Fruit fly (Drosophila melanogaster) whole organism, embryonic: Measurements from ENCODE around the gene Duox.

Experiments used
- Asciz ChIP-seq: fragments of 200-800 bp; sonication (Bioruptor generic); optimal IDR thresholded peaks from 2 replicates; lab custom pipeline; 2017; ENCODE audit warnings: missing biosample characterization, mild to moderate bottlenecking, missing genetic modification characterization, missing genetic modification reagents
- Atf3 ChIP-seq: fragments of 200-800 bp; sonication (Bioruptor generic); optimal IDR thresholded peaks from 3 replicates; lab custom pipeline; 2016; ENCODE audit warnings: missing biosample characterization, missing genetic modification characterization
- B-H1 ChIP-seq: fragments of 200-800 bp; sonication (Bioruptor generic); IDR thresholded peaks from 3 replicates; pipeline ENCODE4 v1.3.6; 2022; ENCODE audit warnings: missing biosample characterization, missing genetic modification characterization
- CG1024 ChIP-seq: fragments of 200-800 bp; sonication (Bioruptor generic); IDR thresholded peaks from 2 replicates; pipeline ENCODE4 v1.3.6; 2022; ENCODE audit warnings: missing biosample characterization, missing genetic modification characterization
- CG11398 ChIP-seq: fragments of 200-800 bp; sonication (Bioruptor generic); optimal IDR thresholded peaks from 2 replicates; lab custom pipeline; 2016; ENCODE audit warnings: missing biosample characterization, missing genetic modification characterization
- CG12942 ChIP-seq: fragments of 200-800 bp; sonication (Bioruptor generic); optimal IDR thresholded peaks from 3 replicates; lab custom pipeline; 2016; ENCODE audit warnings: missing biosample characterization, missing genetic modification characterization
- CG13296 ChIP-seq: fragments of 200-800 bp; sonication (Bioruptor generic); optimal IDR thresholded peaks from 3 replicates; lab custom pipeline; 2018; ENCODE audit warnings: missing biosample characterization, mild to moderate bottlenecking, missing genetic modification characterization
- CG14965 ChIP-seq: fragments of 200-800 bp; sonication (Bioruptor generic); optimal IDR thresholded peaks from 2 replicates; lab custom pipeline; 2016; ENCODE audit warnings: missing biosample characterization, missing genetic modification characterization, borderline replicate concordance
- CG1603 ChIP-seq: fragments of 200-800 bp; sonication (Bioruptor generic); optimal IDR thresholded peaks from 2 replicates; lab custom pipeline; 2019; ENCODE audit warnings: missing biosample characterization, mild to moderate bottlenecking, missing genetic modification characterization, moderate library complexity
- CG42726 ChIP-seq: fragments of 200-800 bp; sonication (Bioruptor generic); IDR thresholded peaks from 2 replicates; pipeline ENCODE4 v1.3.6; 2022; ENCODE audit warnings: missing biosample characterization, missing genetic modification characterization; ENCODE audit not compliant: partially characterized antibody
- CG4404 ChIP-seq: fragments of 200-800 bp; sonication (Bioruptor generic); IDR thresholded peaks from 2 replicates; pipeline ENCODE4 v1.3.6; 2022; ENCODE audit warnings: missing biosample characterization, missing genetic modification characterization
- CG8281 ChIP-seq: fragments of 200-800 bp; sonication (Bioruptor generic); optimal IDR thresholded peaks from 2 replicates; lab custom pipeline; 2018; ENCODE audit warnings: missing biosample characterization, mild to moderate bottlenecking, missing genetic modification characterization, moderate library complexity
- CG8478 ChIP-seq: fragments of >200 bp; optimal IDR thresholded peaks from 2 replicates; lab custom pipeline; 2018
- CTCF ChIP-seq: fragments of 200-800 bp; sonication (Bioruptor generic); optimal IDR thresholded peaks from 2 replicates; lab custom pipeline; 2017; ENCODE audit warnings: missing biosample characterization, mild to moderate bottlenecking, missing genetic modification characterization, moderate library complexity
- CoRest ChIP-seq: fragments of 200-800 bp; sonication (Bioruptor generic); optimal IDR thresholded peaks from 3 replicates; lab custom pipeline; 2018; ENCODE audit warnings: missing biosample characterization, mild to moderate bottlenecking, missing genetic modification characterization, moderate library complexity
- Dek ChIP-seq: fragments of 200-800 bp; sonication (Bioruptor generic); optimal IDR thresholded peaks from 3 replicates; lab custom pipeline; 2019; ENCODE audit warnings: missing biosample characterization, mild to moderate bottlenecking, missing genetic modification characterization, moderate library complexity
- Dp ChIP-seq: fragments of 200-800 bp; sonication (Bioruptor generic); optimal IDR thresholded peaks from 2 replicates; lab custom pipeline; 2018; ENCODE audit warnings: missing biosample characterization, mild to moderate bottlenecking, missing genetic modification characterization, moderate library complexity
- Hr51 ChIP-seq, 2 experiments: fragments of 200-800 bp; sonication (Bioruptor generic); optimal IDR thresholded peaks; 2 replicates in 1 of 2; 3 replicates in 1 of 2; lab custom pipeline; 2016 to 2018; ENCODE audit warnings: missing biosample characterization in 2 of 2, missing genetic modification characterization in 2 of 2, mild to moderate bottlenecking in 1 of 2, moderate library complexity in 1 of 2
- Meics ChIP-seq: fragments of 200-800 bp; sonication (Bioruptor generic); optimal IDR thresholded peaks from 2 replicates; lab custom pipeline; 2017; ENCODE audit warnings: missing biosample characterization, mild to moderate bottlenecking, missing genetic modification characterization
- Mrtf ChIP-seq: fragments of 200-800 bp; sonication (Bioruptor generic); IDR thresholded peaks from 3 replicates; pipeline ENCODE4 v1.3.6; 2022; ENCODE audit warnings: missing biosample characterization, missing genetic modification characterization
- NC2α ChIP-seq: fragments of 200-800 bp; sonication (Bioruptor generic); optimal IDR thresholded peaks from 2 replicates; lab custom pipeline; 2016; ENCODE audit warnings: missing biosample characterization, missing genetic modification characterization
- PHDP ChIP-seq: fragments of 200-800 bp; sonication (Bioruptor generic); optimal IDR thresholded peaks from 3 replicates; lab custom pipeline; 2018; ENCODE audit warnings: missing biosample characterization, mild to moderate bottlenecking, missing genetic modification characterization, moderate library complexity
- Sry-δ ChIP-seq: fragments of 200-800 bp; sonication (Bioruptor generic); optimal IDR thresholded peaks from 2 replicates; lab custom pipeline; 2016; ENCODE audit warnings: missing biosample characterization, missing genetic modification characterization
- Stat92E ChIP-seq, 3 experiments: fragments of >200 bp in 2 of 3; fragments of 200-800 bp in 1 of 3; sonication (Bioruptor generic) in 1 of 3; optimal IDR thresholded peaks; 2 replicates each; lab custom pipeline; 2017 to 2019; ENCODE audit warnings: missing biosample characterization in 3 of 3, missing genetic modification characterization in 3 of 3, mild to moderate bottlenecking in 1 of 3, moderate library complexity in 1 of 3
- abd-A ChIP-seq: fragments of 200-800 bp; sonication (Bioruptor generic); optimal IDR thresholded peaks from 3 replicates; lab custom pipeline; 2019; ENCODE audit warnings: missing biosample characterization, mild to moderate bottlenecking, missing genetic modification characterization, moderate library complexity
- ci ChIP-seq: fragments of 200-800 bp; sonication (Bioruptor generic); IDR thresholded peaks from 3 replicates; pipeline ENCODE4 v1.3.6; 2022; ENCODE audit warnings: missing biosample characterization, missing genetic modification characterization
- corto ChIP-seq: fragments of 200-800 bp; sonication (Bioruptor generic); optimal IDR thresholded peaks from 2 replicates; lab custom pipeline; 2016; ENCODE audit warnings: missing biosample characterization, mild to moderate bottlenecking, missing genetic modification characterization, moderate library complexity
- dati ChIP-seq: fragments of 200-800 bp; sonication (Bioruptor generic); IDR thresholded peaks from 2 replicates; pipeline ENCODE4 v1.3.6; 2022; ENCODE audit warnings: missing biosample characterization, missing genetic modification characterization
- eyg ChIP-seq: fragments of 200-800 bp; sonication (Bioruptor generic); optimal IDR thresholded peaks from 3 replicates; lab custom pipeline; 2016; ENCODE audit warnings: missing biosample characterization, missing genetic modification characterization
- ftz-f1 ChIP-seq: fragments of 200-800 bp; sonication (Bioruptor generic); optimal IDR thresholded peaks from 2 replicates; lab custom pipeline; 2016; ENCODE audit warnings: missing biosample characterization, missing genetic modification characterization
- gcm2 ChIP-seq: fragments of 200-800 bp; sonication (Bioruptor generic); optimal IDR thresholded peaks from 2 replicates; lab custom pipeline; 2016; ENCODE audit warnings: missing biosample characterization, missing genetic modification characterization
- grau ChIP-seq: fragments of 200-800 bp; optimal IDR thresholded peaks from 3 replicates; lab custom pipeline; 2019; ENCODE audit warnings: missing biosample characterization, mild to moderate bottlenecking, missing genetic modification characterization, moderate library complexity
- hth ChIP-seq: fragments of >200 bp; optimal IDR thresholded peaks from 2 replicates; lab custom pipeline; 2017; ENCODE audit warnings: inconsistent platforms
- inv ChIP-seq: fragments of 200-800 bp; sonication (Bioruptor generic); IDR thresholded peaks from 2 replicates; pipeline ENCODE4 v1.3.6; 2022; ENCODE audit warnings: missing biosample characterization, missing genetic modification characterization; ENCODE audit not compliant: partially characterized antibody
- jigr1 ChIP-seq: fragments of 200-800 bp; sonication (Bioruptor generic); IDR thresholded peaks from 3 replicates; pipeline ENCODE4 v1.3.6; 2022; ENCODE audit warnings: missing biosample characterization, missing genetic modification characterization
- kni ChIP-seq: fragments of 200-800 bp; sonication (Bioruptor generic); optimal IDR thresholded peaks from 3 replicates; lab custom pipeline; 2017; ENCODE audit warnings: mild to moderate bottlenecking, missing biosample characterization, missing genetic modification reagents, missing genetic modification characterization
- nmo ChIP-seq: fragments of 200-800 bp; sonication (Bioruptor generic); optimal IDR thresholded peaks from 2 replicates; lab custom pipeline; 2018; ENCODE audit warnings: missing biosample characterization, mild to moderate bottlenecking, missing genetic modification characterization, moderate library complexity
- oc ChIP-seq: fragments of 200-800 bp; sonication (Bioruptor generic); optimal IDR thresholded peaks from 2 replicates; lab custom pipeline; 2018; ENCODE audit warnings: missing biosample characterization, mild to moderate bottlenecking, missing genetic modification characterization, moderate library complexity
- peb ChIP-seq: fragments of 200-800 bp; sonication (Bioruptor generic); IDR thresholded peaks from 2 replicates; pipeline ENCODE4 v1.3.6; 2022; ENCODE audit warnings: missing biosample characterization, missing genetic modification characterization
- phol ChIP-seq: fragments of 200-800 bp; sonication (Bioruptor generic); optimal IDR thresholded peaks from 3 replicates; lab custom pipeline; 2018; ENCODE audit warnings: missing biosample characterization, mild to moderate bottlenecking, missing genetic modification characterization, moderate library complexity
- psq ChIP-seq: fragments of 200-800 bp; sonication (Bioruptor generic); optimal IDR thresholded peaks from 2 replicates; lab custom pipeline; 2017; ENCODE audit warnings: missing biosample characterization, missing genetic modification characterization
- pzg ChIP-seq: fragments of 200-800 bp; sonication (Bioruptor generic); optimal IDR thresholded peaks from 3 replicates; lab custom pipeline; 2018; ENCODE audit warnings: missing biosample characterization, mild to moderate bottlenecking, missing genetic modification characterization, moderate library complexity
- sc ChIP-seq, 3 experiments: fragments of >200 bp in 2 of 3; fragments of 200-800 bp in 1 of 3; sonication (Bioruptor generic) in 1 of 3; optimal IDR thresholded peaks; 2 replicates in 2 of 3; 3 replicates in 1 of 3; lab custom pipeline; 2017; ENCODE audit warnings: mild to moderate bottlenecking in 1 of 3, missing biosample characterization in 1 of 3, missing genetic modification characterization in 1 of 3, missing genetic modification reagents in 1 of 3
- sisA ChIP-seq: fragments of 200-800 bp; sonication (Bioruptor generic); IDR thresholded peaks from 2 replicates; pipeline ENCODE4 v1.3.6; 2022; ENCODE audit warnings: missing biosample characterization, missing genetic modification characterization
- tin ChIP-seq: fragments of 200-800 bp; sonication (Bioruptor generic); optimal IDR thresholded peaks from 3 replicates; lab custom pipeline; 2016; ENCODE audit warnings: missing biosample characterization, missing genetic modification characterization
- tio ChIP-seq: fragments of 200-800 bp; sonication (Bioruptor generic); optimal IDR thresholded peaks from 2 replicates; lab custom pipeline; 2017; ENCODE audit warnings: missing biosample characterization, missing genetic modification characterization, inconsistent platforms
- tna ChIP-seq: fragments of 200-800 bp; sonication (Bioruptor generic); IDR thresholded peaks from 2 replicates; pipeline ENCODE4 v1.3.6; 2022; ENCODE audit warnings: missing biosample characterization, missing genetic modification characterization; ENCODE audit not compliant: partially characterized antibody
- wdn ChIP-seq: fragments of 200-800 bp; sonication (Bioruptor generic); IDR thresholded peaks from 2 replicates; pipeline ENCODE4 v1.3.6; 2022; ENCODE audit warnings: missing biosample characterization, missing genetic modification characterization

The Duox gene

DNA sequence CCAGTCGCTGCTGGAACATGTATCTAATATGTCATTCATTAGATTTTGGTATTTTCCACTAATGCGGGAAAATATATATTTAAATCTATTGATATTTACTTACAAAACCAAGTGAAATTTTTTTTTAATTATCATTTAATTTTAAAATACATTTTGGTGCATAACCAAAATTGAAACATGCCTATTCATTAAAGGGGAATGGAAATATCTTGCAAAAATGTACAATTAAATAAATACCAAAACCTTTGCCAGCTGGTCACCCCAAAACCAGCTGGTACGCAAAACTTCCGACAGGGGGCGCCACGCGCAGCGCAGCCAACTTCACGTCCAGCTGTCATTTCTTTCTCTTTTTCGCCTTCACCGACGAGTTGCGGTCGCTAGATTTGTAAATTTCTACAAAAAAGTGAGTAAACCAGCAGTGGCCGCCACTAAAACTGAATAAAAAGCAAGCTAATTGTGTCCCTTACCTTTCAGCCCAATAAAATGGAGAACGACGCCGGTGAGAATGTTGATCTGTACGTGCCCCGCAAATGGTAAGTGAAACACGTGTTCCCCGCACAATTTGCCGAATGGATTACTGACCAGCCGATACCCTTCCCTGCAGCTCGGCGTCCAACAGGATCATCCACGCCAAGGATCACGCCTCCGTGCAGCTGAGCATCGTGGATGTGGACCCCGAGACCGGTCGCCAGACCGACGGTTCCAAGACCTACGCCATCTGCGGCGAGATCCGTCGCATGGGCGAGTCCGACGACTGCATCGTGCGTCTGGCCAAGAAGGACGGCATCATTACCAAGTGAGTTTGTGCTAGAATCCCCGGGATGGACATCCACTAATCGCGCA, 25.9 kb upstream of the Duox start, which contains the start of the genes CG3104 and RpS21 (continued):
- no peak for TF ChIP-seq tna (GFP tag; lab: Robert Waterston, UW)
- TF ChIP-seq phol (tag; lab: Kevin White, UChicago) = peak; percentile 86
- TF ChIP-seq sc (optimal IDR thresholded peaks at IDR 0.05; lab: Kevin White, UChicago) = no peak
- TF ChIP-seq sc (GFP tag; optimal IDR thresholded peaks at IDR 0.05; lab: Kevin White, UChicago) = peak; percentile 73
- TF ChIP-seq inv (GFP tag; lab: Robert Waterston, UW) = no peak
- TF ChIP-seq Meics (GFP tag; lab: Kevin White, UChicago) = peak; percentile 92
- no peak for TF ChIP-seq CG8478 (lab: Kevin White, UChicago)
- peak; percentile 86 for TF ChIP-seq nmo (GFP tag; lab: Kevin White, UChicago)
- TF ChIP-seq grau (tag; lab: Kevin White, UChicago) = peak; percentile 78
- peak; percentile 76 for TF ChIP-seq Atf3 (GFP tag; lab: Kevin White, UChicago)
- TF ChIP-seq oc = peak; percentile 15
- TF ChIP-seq peb = peak; percentile 45; the same call in 1 of the 2 replicates
- peak; percentile 84 for TF ChIP-seq CG13296
- TF ChIP-seq CG1603 (tag; lab: Kevin White, UChicago) = peak; percentile 75
- TF ChIP-seq CG14965 (GFP tag; lab: Kevin White, UChicago) = no peak
- peak; percentile 90 for TF ChIP-seq pzg (GFP tag; lab: Kevin White, UChicago)
- peak; percentile 57 for TF ChIP-seq PHDP
- peak; percentile 92 for TF ChIP-seq Mrtf (GFP tag; lab: Robert Waterston, UW)
- no peak; the same call in 1 of the 2 replicates for TF ChIP-seq CG42726 (GFP tag; lab: Robert Waterston, UW)
- peak; percentile 90 for TF ChIP-seq sisA (GFP tag; lab: Robert Waterston, UW)
- peak; percentile 64 for TF ChIP-seq psq (GFP tag; lab: Kevin White, UChicago)
- TF ChIP-seq corto (GFP tag; lab: Kevin White, UChicago) = no peak
- peak; percentile 64 for TF ChIP-seq NC2α (GFP tag; lab: Kevin White, UChicago)
- peak; percentile 59; the same call in 1 of the 2 replicates for TF ChIP-seq CG4404
- peak; percentile 73 for TF ChIP-seq CG11398 (GFP tag; lab: Kevin White, UChicago)
- TF ChIP-seq Hr51 (GFP tag; optimal IDR thresholded peaks at IDR 0.05; lab: Kevin White, UChicago) = peak; percentile 53 to 83
- peak in 1 of 3 experiments; percentile 72 for TF ChIP-seq Stat92E (GFP tag; optimal IDR thresholded peaks at IDR 0.05; lab: Kevin White, UChicago)
- peak; percentile 78 for TF ChIP-seq wdn (GFP tag; lab: Robert Waterston, UW)
- peak; percentile 52 for TF ChIP-seq abd-A (tag; lab: Kevin White, UChicago)
- TF ChIP-seq CTCF (GFP tag; lab: Kevin White, UChicago) = peak; percentile 98
- TF ChIP-seq kni (GFP tag; lab: Kevin White, UChicago) = peak; percentile 87
- peak; percentile 75 for TF ChIP-seq dati (GFP tag; lab: Robert Waterston, UW)
- TF ChIP-seq jigr1 (GFP tag; lab: Robert Waterston, UW) = no peak
- TF ChIP-seq Dp (GFP tag; lab: Kevin White, UChicago) = peak; percentile 80
- TF ChIP-seq tin (GFP tag; lab: Kevin White, UChicago) = peak; percentile 85
- TF ChIP-seq ftz-f1 (GFP tag; lab: Kevin White, UChicago) = peak; percentile 35
- TF ChIP-seq CG12942 (GFP tag; lab: Kevin White, UChicago) = peak; percentile 76
- peak; percentile 84 for TF ChIP-seq CoRest (tag; lab: Kevin White, UChicago)
- TF ChIP-seq CG1024 (GFP tag; lab: Robert Waterston, UW) = peak; percentile 92
- peak; percentile 96 for TF ChIP-seq ci
- peak; percentile 59 for TF ChIP-seq Sry-δ (GFP tag; lab: Kevin White, UChicago)
- TF ChIP-seq Dek (tag; lab: Kevin White, UChicago) = peak; percentile 71
- TF ChIP-seq B-H1 (GFP tag; lab: Robert Waterston, UW) = peak; percentile 76
- TF ChIP-seq hth (lab: Kevin White, UChicago) = no peak
- peak; percentile 76 for TF ChIP-seq gcm2 (GFP tag; lab: Kevin White, UChicago)
- TF ChIP-seq eyg = peak; percentile 84
- peak; percentile 57 for TF ChIP-seq CG8281 (tag; lab: Kevin White, UChicago)
- peak; percentile 74 for TF ChIP-seq tio (GFP tag; lab: Kevin White, UChicago)
- TF ChIP-seq Asciz (GFP tag; lab: Kevin White, UChicago) = peak; percentile 80
